Fruit fly (Drosophila melanogaster) whole organism: ENCODE data around the gene ex.

Experiments used
- Dll ChIP-seq: fragments of >200 bp; optimal IDR thresholded peaks from 2 replicates; lab custom pipeline; 2017
- EcR ChIP-seq, 2 experiments: fragments of >200 bp; optimal IDR thresholded peaks; 2 replicates each; lab custom pipeline; 2017; ENCODE audit warnings: missing biosample characterization in 2 of 2, missing genetic modification characterization in 2 of 2, missing genetic modification reagents in 2 of 2
- pan ChIP-seq: fragments of >200 bp; optimal IDR thresholded peaks from 2 replicates; lab custom pipeline; 2017
- psq ChIP-seq: fragments of >200 bp; optimal IDR thresholded peaks from 2 replicates; lab custom pipeline; 2017
- usp ChIP-seq: fragments of >200 bp; optimal IDR thresholded peaks from 2 replicates; lab custom pipeline; 2017; ENCODE audit warnings: missing biosample characterization, missing genetic modification characterization, mixed read lengths

DNA sequence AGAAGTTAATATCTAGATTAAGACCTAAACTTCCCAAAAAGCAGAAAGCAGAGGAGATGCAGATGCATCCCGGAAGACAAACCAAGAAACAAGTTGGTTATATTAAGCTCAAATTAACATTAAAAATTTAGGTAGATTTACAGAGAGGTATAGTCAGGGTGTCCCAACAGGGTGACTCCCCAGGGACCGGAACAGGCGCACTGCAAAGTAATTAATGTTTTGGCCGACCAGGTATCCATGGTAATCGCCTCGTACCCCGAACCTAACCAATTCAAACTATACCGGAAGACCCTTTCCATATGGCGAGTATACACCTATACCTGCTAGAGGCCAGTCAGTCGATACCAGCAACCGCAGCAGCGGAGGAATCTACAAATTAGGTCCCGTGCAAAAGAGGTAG is 8.5 kb upstream of the ex start, which contains the start of gene BBS8:
- TF ChIP-seq psq (lab: Kevin White, UChicago) (no peak), EcR (GFP tag; optimal IDR thresholded peaks at IDR 0.05; lab: Kevin White, UChicago) (no peak), usp (no peak), Dll (lab: Kevin White, UChicago) (no peak), pan (no peak)
